Worm (Caenorhabditis elegans): ENCODE measurements around the gene dmsr-6.

dmsr-6 gene

ce11 chrII:14455332-14455731, at the start of gene dmsr-6:
TSS of gene dmsr-6 (plus strand) at chrII:14455632.
- TF ChIP-seq unc-62 (GFP tag; optimal IDR thresholded peaks at IDR 0.05): no peak

DNA sequence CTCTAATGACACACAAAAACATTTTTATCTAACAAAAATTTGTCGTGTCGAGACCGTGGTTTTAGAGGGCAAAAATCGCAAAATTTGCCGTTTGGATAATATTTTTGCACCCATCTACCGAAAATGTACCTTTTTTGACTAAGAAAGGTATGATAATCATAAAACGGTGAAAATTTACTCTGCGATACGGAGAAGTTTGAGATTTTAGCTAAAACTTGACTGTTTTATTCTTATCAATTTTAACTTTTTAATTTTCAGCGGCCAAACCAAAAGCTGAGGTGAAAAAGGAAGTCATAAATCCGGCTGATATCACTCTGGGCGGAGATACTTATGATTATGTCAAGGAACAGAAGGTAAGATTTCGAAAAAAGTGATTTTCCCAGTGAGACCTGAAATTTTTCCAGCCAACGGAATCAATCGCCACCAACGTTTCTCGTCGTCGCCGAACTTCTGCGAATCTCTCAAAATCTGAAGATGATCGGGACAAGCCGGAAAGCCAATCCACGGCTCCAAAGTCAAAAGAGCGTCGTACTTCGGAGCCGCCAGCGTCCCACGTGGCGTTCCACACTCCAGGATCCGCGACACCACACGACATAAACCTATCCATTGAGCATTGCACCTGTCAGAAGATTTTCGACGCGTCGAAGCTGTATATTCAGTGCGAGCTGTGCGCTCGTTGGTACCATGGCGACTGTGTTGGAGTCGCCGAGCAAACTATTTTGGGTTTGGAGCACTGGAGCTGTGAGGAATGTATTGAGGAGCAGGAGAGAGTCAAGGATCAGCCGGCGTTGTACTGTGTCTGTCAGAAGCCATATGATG, 49.1 kb upstream of the dmsr-6 start:
- TF ChIP-seq unc-62 (GFP tag; optimal IDR thresholded peaks at IDR 0.05): no peak

ce11 chrII:14407332-14408270, 47.8 kb upstream of the dmsr-6 start:
- no peak for TF ChIP-seq unc-62 (GFP tag; optimal IDR thresholded peaks at IDR 0.05)

ce11 chrII:14408312-14408711, 47.1 kb upstream of the dmsr-6 start, which contains the start of gene F26H11.4:
TSS of gene F26H11.4 (plus strand) at chrII:14408612.
- no peak for TF ChIP-seq unc-62 (GFP tag; optimal IDR thresholded peaks at IDR 0.05)

DNA sequence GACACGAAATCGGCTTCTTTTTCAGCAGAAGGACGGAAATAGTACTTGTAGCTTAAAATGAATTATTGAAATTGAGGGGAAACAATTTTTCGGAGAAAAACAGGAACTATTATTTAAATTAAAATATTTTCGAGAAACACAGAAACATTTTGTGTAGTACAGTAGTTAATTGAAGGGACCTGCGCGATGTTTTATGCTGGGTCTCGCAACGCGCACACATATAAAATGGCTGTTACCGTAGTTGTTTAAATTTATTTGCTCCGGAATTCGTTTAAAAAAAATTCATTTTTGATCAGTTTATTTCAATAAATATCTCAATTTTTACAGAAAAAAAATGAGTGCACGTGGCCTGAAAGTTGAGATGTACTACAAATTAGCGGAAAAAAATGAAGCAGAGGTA, 44.7 kb upstream of the dmsr-6 start, which contains the start of gene dsb-2:
TSS of gene dsb-2 (plus strand) at position 328 of the 400 bp plus-strand sequence.
- TF ChIP-seq unc-62 (GFP tag; optimal IDR thresholded peaks at IDR 0.05): no peak

DNA sequence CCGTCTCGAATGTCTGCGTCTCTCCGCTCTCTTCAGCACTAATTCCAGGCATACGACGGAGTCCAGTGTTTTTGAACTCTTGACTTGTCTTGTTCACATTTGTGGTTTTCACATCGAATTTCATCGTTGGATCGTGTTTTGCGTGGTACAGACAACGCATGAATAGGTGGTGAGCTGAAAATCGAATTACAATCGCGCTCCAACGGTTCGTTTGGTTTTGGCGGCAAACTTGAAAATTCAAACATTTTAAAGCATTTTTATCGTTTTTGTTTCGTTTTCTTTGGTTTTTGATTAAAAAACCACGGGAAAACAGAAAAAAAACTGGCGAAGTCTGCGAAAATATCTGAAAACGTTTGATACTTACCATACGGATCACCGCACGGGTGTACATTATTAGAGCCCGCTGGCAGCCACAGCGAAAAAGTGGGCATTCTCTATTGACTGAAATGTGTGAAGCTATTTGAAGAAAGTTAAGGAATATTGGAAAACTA, 42.4 kb upstream of the dmsr-6 start, which contains the start of gene exl-1:
TSS of gene exl-1 (minus strand) at position 441 of the 491 bp plus-strand sequence.
- no peak for TF ChIP-seq unc-62 (GFP tag; optimal IDR thresholded peaks at IDR 0.05)

DNA sequence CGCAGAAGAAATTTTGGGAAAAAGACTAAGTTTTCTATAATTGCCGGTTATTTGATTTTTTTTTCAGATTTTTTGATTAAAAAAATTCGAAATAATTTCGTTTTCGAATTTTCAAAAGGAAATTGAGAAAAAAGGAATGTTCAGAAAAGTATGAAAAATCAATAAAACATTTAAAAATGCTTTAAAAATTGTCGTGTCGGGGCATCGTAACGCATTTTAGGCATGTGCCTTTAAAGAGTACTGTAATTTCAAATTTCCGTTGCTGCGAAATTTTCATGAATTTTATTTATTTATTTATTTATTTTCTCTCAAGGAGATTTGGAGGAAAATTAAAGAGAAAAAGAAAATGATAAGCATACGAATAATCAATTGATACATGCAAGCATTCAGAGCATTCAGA, 41.7 kb upstream of the dmsr-6 start:
- no peak for TF ChIP-seq unc-62 (GFP tag; optimal IDR thresholded peaks at IDR 0.05)

ce11 chrII:14415427-14415826, 40.0 kb upstream of the dmsr-6 start:
- no peak for TF ChIP-seq unc-62 (GFP tag; optimal IDR thresholded peaks at IDR 0.05)

ce11 chrII:14416988-14417387, 38.4 kb upstream of the dmsr-6 start:
- TF ChIP-seq unc-62 (GFP tag; optimal IDR thresholded peaks at IDR 0.05): no peak

DNA sequence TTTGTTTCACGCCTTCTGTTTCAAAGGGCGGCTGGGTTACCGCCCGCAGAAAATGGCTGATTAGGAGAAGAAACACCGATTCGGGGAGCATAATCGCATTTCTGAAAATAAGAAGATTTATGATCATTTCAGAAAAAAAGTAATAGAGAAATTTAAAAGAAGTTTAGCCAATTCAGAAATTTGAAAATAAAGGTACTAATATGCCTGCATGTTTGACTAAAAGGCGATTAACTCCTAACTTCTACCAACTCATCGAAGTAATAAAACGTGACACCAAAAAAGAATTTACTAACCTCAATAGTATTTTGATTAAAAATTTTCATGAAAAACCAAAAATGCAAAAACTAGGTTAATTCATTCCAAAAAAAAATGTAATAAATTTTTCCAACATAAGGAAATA, 30.6 kb upstream of the dmsr-6 start, which contains the start of gene plx-2:
TSS of gene plx-2 (minus strand) at position 101 of the 400 bp plus-strand sequence.
- no peak for TF ChIP-seq unc-62 (GFP tag; optimal IDR thresholded peaks at IDR 0.05)

DNA sequence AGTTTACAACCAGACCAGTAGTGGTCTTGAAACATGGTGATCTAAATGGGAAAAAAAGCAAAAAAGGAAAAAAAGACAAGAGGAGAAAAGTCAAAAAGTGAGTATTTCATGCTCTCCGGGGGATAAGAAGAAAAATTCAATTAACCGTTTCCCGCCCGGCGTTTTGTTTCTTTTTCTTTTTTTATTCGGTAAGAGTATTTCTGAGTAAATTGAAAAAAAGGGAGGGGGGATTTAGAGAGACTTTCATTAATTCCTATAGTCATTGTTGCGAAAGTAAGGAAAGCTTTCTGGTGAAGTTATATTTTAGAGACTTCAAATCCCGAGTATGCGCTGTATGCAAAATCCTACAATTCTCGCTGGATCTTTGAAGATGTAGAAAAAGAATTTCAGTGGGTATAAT, 27.7 kb upstream of the dmsr-6 start:
- no peak for TF ChIP-seq unc-62 (GFP tag; optimal IDR thresholded peaks at IDR 0.05)

DNA sequence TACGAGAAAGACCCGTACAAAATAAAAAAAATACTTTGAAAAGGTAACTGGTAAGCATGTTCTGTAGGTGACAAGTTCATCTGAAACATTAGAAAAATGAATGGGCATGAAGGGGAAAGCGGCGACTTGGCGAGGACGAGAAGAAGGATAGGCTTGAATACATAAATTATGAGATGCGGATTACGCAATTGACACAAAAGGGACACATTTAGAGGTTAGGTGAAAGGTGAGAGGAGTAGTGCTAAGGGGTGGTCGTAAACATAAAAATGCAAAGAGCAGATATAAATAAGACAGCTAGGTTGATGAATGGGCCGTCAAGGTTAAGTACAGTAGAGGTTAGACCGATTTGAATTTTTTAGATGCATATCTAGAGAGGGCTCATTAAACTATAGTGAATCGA, 26.6 kb upstream of the dmsr-6 start:
- TF ChIP-seq unc-62 (GFP tag; optimal IDR thresholded peaks at IDR 0.05): no peak

ce11 chrII:14432100-14432499, 23.3 kb upstream of the dmsr-6 start:
- no peak for TF ChIP-seq unc-62 (GFP tag; optimal IDR thresholded peaks at IDR 0.05)

ce11 chrII:14433712-14434352, 21.6 kb upstream of the dmsr-6 start:
- no peak for TF ChIP-seq unc-62 (GFP tag; optimal IDR thresholded peaks at IDR 0.05)

DNA sequence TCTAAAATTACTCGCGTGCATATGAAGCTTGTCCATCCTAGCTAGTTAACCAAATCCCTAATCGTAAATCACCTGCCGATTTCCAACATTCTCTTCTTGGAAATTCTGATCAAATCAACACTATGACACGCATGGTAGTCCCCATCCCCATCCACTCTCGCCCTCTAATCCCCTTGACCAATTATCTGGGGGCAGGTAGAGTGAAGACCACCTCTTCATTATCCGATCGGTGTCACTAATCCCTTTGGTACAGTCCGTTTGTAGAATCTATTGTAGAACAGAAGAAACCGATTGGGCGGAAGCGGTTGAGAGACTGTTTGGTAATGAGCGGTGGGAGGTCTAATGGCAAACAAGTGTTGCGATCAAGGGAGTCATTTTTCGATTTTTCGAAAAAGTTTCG, 18.3 kb upstream of the dmsr-6 start:
- TF ChIP-seq unc-62 (GFP tag; optimal IDR thresholded peaks at IDR 0.05): no peak

Measured in whole organism, dauer.